Worm (Caenorhabditis elegans) whole organism, L1 larva: ENCODE results near the gene C03A7.13.

Experiments used
- C16A3.4 ChIP-seq: fragments of 150-350 bp; optimal IDR thresholded peaks from 2 replicates; lab custom pipeline; 2014; ENCODE audit warnings: missing biosample characterization, missing genetic modification characterization
- C34B4.2 ChIP-seq: sonication (generic microtip); optimal IDR thresholded peaks from 2 replicates; lab custom pipeline; 2017; ENCODE audit warnings: mild to moderate bottlenecking, missing genetic modification characterization, missing compliant biosample characterization
- Y116A8C.19 ChIP-seq: sonication (generic microtip); optimal IDR thresholded peaks from 2 replicates; lab custom pipeline; 2016; ENCODE audit warnings: missing compliant biosample characterization, missing genetic modification characterization, borderline replicate concordance
- alr-1 ChIP-seq: fragments of 200-800 bp; sonication (Bioruptor generic); optimal IDR thresholded peaks from 2 replicates; lab custom pipeline; 2018; ENCODE audit warnings: borderline replicate concordance, mild to moderate bottlenecking, missing genetic modification characterization, missing compliant biosample characterization
- aly-2 ChIP-seq: fragments of 150-350 bp; optimal IDR thresholded peaks from 2 replicates; lab custom pipeline; 2014; ENCODE audit warnings: missing biosample characterization, missing genetic modification characterization
- ama-1 ChIP-seq: fragments of 150-350 bp; optimal IDR thresholded peaks from 2 replicates; lab custom pipeline; 2014
- blmp-1 ChIP-seq: fragments of 150-350 bp; optimal IDR thresholded peaks from 2 replicates; lab custom pipeline; 2014; ENCODE audit warnings: missing biosample characterization, missing genetic modification characterization
- ceh-63 ChIP-seq: fragments of 200-800 bp; sonication (Bioruptor generic); optimal IDR thresholded peaks from 2 replicates; lab custom pipeline; 2018; ENCODE audit warnings: mild to moderate bottlenecking, missing genetic modification characterization, missing compliant biosample characterization
- ceh-8 ChIP-seq: fragments of 200-800 bp; sonication (Bioruptor generic); optimal IDR thresholded peaks from 2 replicates; lab custom pipeline; 2018; ENCODE audit warnings: mild to moderate bottlenecking, missing genetic modification characterization, moderate library complexity, missing compliant biosample characterization
- ceh-88 ChIP-seq: fragments of 200-800 bp; sonication (Bioruptor generic); IDR thresholded peaks from 2 replicates; pipeline ENCODE4 v1.3.6; 2022; ENCODE audit warnings: missing genetic modification characterization, missing compliant biosample characterization
- ces-1 ChIP-seq: fragments of 150-350 bp; optimal IDR thresholded peaks from 2 replicates; lab custom pipeline; 2014; ENCODE audit warnings: missing biosample characterization, missing genetic modification reagents, missing genetic modification characterization
- dpl-1 ChIP-seq, 3 experiments: fragments of 150-350 bp in 2 of 3; sonication (generic microtip) in 1 of 3; optimal IDR thresholded peaks; 2 replicates each; lab custom pipeline; 2014 to 2017; ENCODE audit warnings: missing biosample characterization in 3 of 3, missing genetic modification characterization in 3 of 3, missing genetic modification reagents in 3 of 3
- dsc-1 ChIP-seq: sonication (generic microtip); optimal IDR thresholded peaks from 2 replicates; lab custom pipeline; 2016; ENCODE audit warnings: mild to moderate bottlenecking, missing genetic modification characterization, missing compliant biosample characterization
- efl-1 ChIP-seq, 4 experiments: fragments of 150-350 bp; optimal IDR thresholded peaks in 3 of 4; peaks in 1 of 4; 1 replicate in 1 of 4; 2 replicates in 3 of 4; lab custom pipeline; 2014; ENCODE audit warnings: missing biosample characterization in 2 of 4, missing genetic modification characterization in 2 of 4, missing genetic modification reagents in 2 of 4
- efl-3 ChIP-seq: fragments of 200-800 bp; sonication (Bioruptor generic); optimal IDR thresholded peaks from 2 replicates; lab custom pipeline; 2018; ENCODE audit warnings: mild to moderate bottlenecking, missing genetic modification characterization, missing compliant biosample characterization
- egl-13 ChIP-seq: sonication (generic microtip); optimal IDR thresholded peaks from 2 replicates; lab custom pipeline; 2016; ENCODE audit warnings: missing genotype, missing genetic modification reagents, missing genetic modification characterization, missing compliant biosample characterization
- ets-5 ChIP-seq: fragments of 200-800 bp; sonication (Bioruptor generic); IDR thresholded peaks from 2 replicates; pipeline ENCODE4 v1.3.6; 2022; ENCODE audit warnings: missing genetic modification characterization, missing compliant biosample characterization
- fkh-10 ChIP-seq: sonication (generic microtip); optimal IDR thresholded peaks from 2 replicates; lab custom pipeline; 2017; ENCODE audit warnings: missing biosample characterization, missing genetic modification reagents, missing genetic modification characterization
- fkh-4 ChIP-seq: sonication (generic microtip); optimal IDR thresholded peaks from 2 replicates; lab custom pipeline; 2016; ENCODE audit warnings: missing compliant biosample characterization, missing genetic modification characterization, borderline replicate concordance
- fkh-8 ChIP-seq: sonication (generic microtip); optimal IDR thresholded peaks from 2 replicates; lab custom pipeline; 2016; ENCODE audit warnings: mild to moderate bottlenecking, missing genetic modification characterization, missing compliant biosample characterization
- fos-1 ChIP-seq: fragments of 150-350 bp; optimal IDR thresholded peaks from 2 replicates; lab custom pipeline; 2014; ENCODE audit warnings: missing biosample characterization, missing genetic modification characterization
- grh-1 ChIP-seq: fragments of 200-800 bp; sonication (Bioruptor generic); IDR thresholded peaks from 2 replicates; pipeline ENCODE4 v1.3.6; 2022; ENCODE audit warnings: missing genetic modification reagents, missing genetic modification characterization, missing compliant biosample characterization
- hlh-17 ChIP-seq: fragments of 200-800 bp; sonication (Bioruptor generic); optimal IDR thresholded peaks from 2 replicates; lab custom pipeline; 2018; ENCODE audit warnings: missing genetic modification characterization, mild to moderate bottlenecking, missing compliant biosample characterization, moderate library complexity, borderline replicate concordance
- hlh-4 ChIP-seq: sonication (generic microtip); optimal IDR thresholded peaks from 2 replicates; lab custom pipeline; 2016; ENCODE audit warnings: mild to moderate bottlenecking, missing genetic modification characterization, missing compliant biosample characterization
- irx-1 ChIP-seq: sonication (generic microtip); optimal IDR thresholded peaks from 2 replicates; lab custom pipeline; 2016; ENCODE audit warnings: missing genetic modification characterization, missing compliant biosample characterization
- isw-1 ChIP-seq: fragments of 200-800 bp; sonication (Bioruptor generic); IDR thresholded peaks from 2 replicates; pipeline ENCODE4 v1.3.6; 2022; ENCODE audit warnings: missing genetic modification characterization, missing compliant biosample characterization
- jun-1 ChIP-seq: fragments of 150-350 bp; optimal IDR thresholded peaks from 2 replicates; lab custom pipeline; 2014; ENCODE audit warnings: missing biosample characterization, missing genetic modification reagents, missing genetic modification characterization
- lin-13 ChIP-seq: fragments of 150-350 bp; optimal IDR thresholded peaks from 2 replicates; lab custom pipeline; 2014; ENCODE audit warnings: missing biosample characterization, missing genetic modification reagents, missing genetic modification characterization
- lin-14 ChIP-seq: fragments of 200-800 bp; sonication (Bioruptor generic); optimal IDR thresholded peaks from 2 replicates; lab custom pipeline; 2018; ENCODE audit warnings: mild to moderate bottlenecking, missing genetic modification characterization, moderate library complexity, missing compliant biosample characterization
- lin-15B ChIP-seq: fragments of 150-350 bp; sonication (generic microtip); optimal IDR thresholded peaks from 3 replicates; lab custom pipeline; 2014; ENCODE audit warnings: missing biosample characterization, missing genetic modification characterization
- mab-9 ChIP-seq: fragments of 200-800 bp; sonication (Bioruptor generic); IDR thresholded peaks from 2 replicates; pipeline ENCODE4 v1.3.6; 2022; ENCODE audit warnings: missing genetic modification reagents, missing genetic modification characterization, missing compliant biosample characterization
- mef-2 ChIP-seq: fragments of 150-350 bp; optimal IDR thresholded peaks from 2 replicates; lab custom pipeline; 2014; ENCODE audit warnings: missing biosample characterization, missing genetic modification characterization
- mep-1 ChIP-seq: fragments of 150-350 bp; optimal IDR thresholded peaks from 2 replicates; lab custom pipeline; 2014; ENCODE audit warnings: missing biosample characterization, missing genetic modification characterization
- nhr-19 ChIP-seq: fragments of 200-800 bp; sonication (Bioruptor generic); conservative IDR thresholded peaks from 2 replicates; pipeline ENCODE4 v1.3.6; 2022; ENCODE audit warnings: missing genetic modification characterization, missing compliant biosample characterization
- nhr-28 ChIP-seq: fragments of 150-350 bp; optimal IDR thresholded peaks from 2 replicates; lab custom pipeline; 2014; ENCODE audit warnings: missing biosample characterization, missing genetic modification characterization
- nhr-47 ChIP-seq: sonication (generic microtip); optimal IDR thresholded peaks from 2 replicates; lab custom pipeline; 2016; ENCODE audit warnings: mild to moderate bottlenecking, missing genetic modification characterization, moderate library complexity, missing compliant biosample characterization
- nhr-71 ChIP-seq: sonication (generic microtip); optimal IDR thresholded peaks from 2 replicates; lab custom pipeline; 2016; ENCODE audit warnings: mild to moderate bottlenecking, missing genetic modification characterization, moderate library complexity, missing compliant biosample characterization
- nhr-84 ChIP-seq: sonication (generic microtip); optimal IDR thresholded peaks from 2 replicates; lab custom pipeline; 2017; ENCODE audit warnings: missing biosample characterization, missing genetic modification characterization
- pag-3 ChIP-seq: sonication (generic microtip); optimal IDR thresholded peaks from 2 replicates; lab custom pipeline; 2017; ENCODE audit warnings: missing genetic modification characterization, mild to moderate bottlenecking, missing compliant biosample characterization, antibody characterized with exemption, borderline replicate concordance; ENCODE audit not compliant: insufficient read depth
- skn-1 ChIP-seq: fragments of 150-350 bp; optimal IDR thresholded peaks from 2 replicates; lab custom pipeline; 2014; ENCODE audit warnings: missing biosample characterization, missing genetic modification characterization
- sptf-1 ChIP-seq: fragments of 150-350 bp; optimal IDR thresholded peaks from 2 replicates; lab custom pipeline; 2014; ENCODE audit warnings: missing biosample characterization, missing genetic modification characterization
- sup-37 ChIP-seq: fragments of 200-800 bp; sonication (Bioruptor generic); optimal IDR thresholded peaks from 2 replicates; lab custom pipeline; 2018; ENCODE audit warnings: mild to moderate bottlenecking, missing genetic modification characterization, missing compliant biosample characterization
- tbx-2 ChIP-seq: sonication (generic microtip); optimal IDR thresholded peaks from 2 replicates; lab custom pipeline; 2016; ENCODE audit warnings: missing genetic modification characterization, missing compliant biosample characterization
- tlp-1 ChIP-seq: fragments of 150-350 bp; optimal IDR thresholded peaks from 2 replicates; lab custom pipeline; 2014; ENCODE audit warnings: missing biosample characterization, missing genetic modification characterization
- unc-30 ChIP-seq: sonication (generic microtip); optimal IDR thresholded peaks from 2 replicates; lab custom pipeline; 2017; ENCODE audit warnings: missing biosample characterization, missing genetic modification characterization
- unc-62 ChIP-seq: fragments of 150-350 bp; optimal IDR thresholded peaks from 2 replicates; lab custom pipeline; 2014; ENCODE audit warnings: missing biosample characterization, missing genetic modification reagents, missing genetic modification characterization
- unc-98 ChIP-seq: fragments of 200-800 bp; sonication (Bioruptor generic); IDR thresholded peaks from 2 replicates; pipeline ENCODE4 v1.3.6; 2022; ENCODE audit warnings: missing genetic modification characterization, missing compliant biosample characterization
- zag-1 ChIP-seq: fragments of 150-350 bp; optimal IDR thresholded peaks from 2 replicates; lab custom pipeline; 2014; ENCODE audit warnings: missing biosample characterization, missing genetic modification characterization

C03A7.13 gene

DNA sequence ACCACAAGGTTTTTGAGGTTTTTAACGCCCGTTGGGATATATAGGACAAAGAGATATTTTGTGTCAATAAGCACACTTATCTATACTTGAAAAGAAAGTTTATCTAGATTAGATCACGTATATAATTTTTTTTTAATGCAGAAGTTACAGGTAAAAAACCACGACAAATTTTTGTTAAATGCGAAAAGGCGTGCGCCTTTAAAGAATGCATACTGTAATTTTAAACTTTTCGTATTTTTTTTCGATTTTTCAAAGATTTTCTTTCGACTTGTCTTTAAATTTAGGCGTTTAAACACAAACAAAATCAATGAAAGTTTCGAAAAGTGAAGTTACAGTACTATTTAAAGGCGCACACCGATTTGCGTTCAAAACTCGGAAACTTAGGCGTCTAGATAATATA, 11.3 kb upstream of the C03A7.13 start:
- TF ChIP-seq fos-1 (tag; lab: Kevin White, UChicago) (no peak), ces-1 (GFP tag; lab: Kevin White, UChicago) (no peak), unc-98 (GFP tag; lab: Robert Waterston, UW) (no peak), dpl-1 (GFP tag; optimal IDR thresholded peaks at IDR 0.05; lab: Kevin White, UChicago) (no peak), nhr-28 (tag; lab: Kevin White, UChicago) (no peak), nhr-19 (GFP tag; lab: Robert Waterston, UW) (no peak), mef-2 (tag; lab: Kevin White, UChicago) (no peak), efl-3 (GFP tag; lab: Kevin White, UChicago) (no peak), ama-1 (no peak), skn-1 (tag; lab: Kevin White, UChicago) (no peak), ets-5 (no peak)

DNA sequence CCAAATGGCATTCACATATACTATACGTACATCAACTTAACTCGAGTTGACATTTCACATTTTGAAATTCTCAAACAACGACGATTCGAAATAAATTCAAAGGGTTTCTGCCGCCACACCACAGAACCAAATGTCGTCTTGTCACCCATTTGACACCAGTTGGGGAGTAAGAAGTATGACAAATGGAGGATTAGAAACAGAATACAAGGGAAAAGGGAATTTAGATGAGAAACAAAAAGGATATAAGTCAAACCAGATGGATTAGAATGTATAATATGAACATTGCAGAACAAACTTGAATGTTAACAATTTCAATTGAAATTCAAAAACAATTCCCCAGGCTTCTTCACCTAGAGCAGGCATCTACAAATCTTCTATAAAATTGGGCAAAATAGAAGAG, 9.4 kb upstream of the C03A7.13 start:
- TF ChIP-seq blmp-1 (no peak), unc-30 (tag; lab: Kevin White, UChicago) (peak; percentile 1), lin-15B (no peak), dsc-1 (tag; lab: Kevin White, UChicago) (peak; percentile 62), hlh-4 (tag; lab: Kevin White, UChicago) (no peak)

DNA sequence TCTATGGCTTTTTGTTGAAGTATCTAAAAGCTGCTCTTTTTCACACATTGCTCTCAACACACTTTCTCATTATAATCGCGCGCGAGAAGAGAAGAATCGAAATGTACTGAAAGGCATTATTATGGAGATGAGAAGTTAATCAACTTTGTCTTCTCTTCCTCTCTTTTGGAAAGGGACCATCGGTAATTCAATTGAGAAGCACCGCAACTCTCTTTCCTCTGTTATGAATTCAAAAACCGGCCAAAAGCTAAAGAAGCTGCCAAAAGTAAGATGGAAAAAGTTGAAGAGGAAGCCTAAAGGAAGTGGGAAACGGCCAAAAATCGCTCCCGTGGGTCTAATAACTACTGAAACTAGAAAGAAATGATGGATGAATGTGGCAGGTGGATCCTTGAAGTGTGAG, 7.8 kb upstream of the C03A7.13 start:
- no peak for TF ChIP-seq C34B4.2 (tag; lab: Kevin White, UChicago)
- TF ChIP-seq alr-1 = no peak
- no peak for TF ChIP-seq fos-1 (tag; lab: Kevin White, UChicago)
- peak; percentile 14 for TF ChIP-seq nhr-71 (tag; lab: Kevin White, UChicago)
- no peak for TF ChIP-seq aly-2
- no peak for TF ChIP-seq isw-1 (GFP tag; lab: Robert Waterston, UW)
- peak; percentile 76 for TF ChIP-seq ces-1 (GFP tag; lab: Kevin White, UChicago)
- TF ChIP-seq sup-37 (GFP tag; lab: Kevin White, UChicago) = no peak
- no peak for TF ChIP-seq egl-13 (tag; lab: Kevin White, UChicago)
- TF ChIP-seq lin-14 (GFP tag; lab: Kevin White, UChicago) = peak; percentile 49
- no peak for TF ChIP-seq blmp-1
- TF ChIP-seq efl-1 (optimal IDR thresholded peaks at IDR 0.05; lab: Kevin White, UChicago) = no peak
- no peak for TF ChIP-seq efl-1 (GFP tag; optimal IDR thresholded peaks at IDR 0.05 in 1 of 2; lab: Kevin White, UChicago)
- no peak for TF ChIP-seq C16A3.4 (tag; lab: Kevin White, UChicago)
- peak; percentile 3 for TF ChIP-seq nhr-47 (tag; lab: Kevin White, UChicago)
- TF ChIP-seq nhr-28 (tag; lab: Kevin White, UChicago) = no peak
- TF ChIP-seq tbx-2 (tag; lab: Kevin White, UChicago) = no peak
- no peak for TF ChIP-seq ceh-63 (GFP tag; lab: Kevin White, UChicago)
- TF ChIP-seq ceh-8 = peak; percentile 31
- no peak for TF ChIP-seq zag-1 (tag; lab: Kevin White, UChicago)
- TF ChIP-seq lin-13 (GFP tag; lab: Kevin White, UChicago) = no peak
- no peak for TF ChIP-seq irx-1 (tag; lab: Kevin White, UChicago)
- no peak for TF ChIP-seq mep-1 (tag; lab: Kevin White, UChicago)
- peak; percentile 44 for TF ChIP-seq fkh-10 (GFP tag; lab: Kevin White, UChicago)
- TF ChIP-seq, all 84 proteins: peak for 6

ce11 chrV:5198240-5198639, 5.9 kb upstream of the C03A7.13 start, which contains the start of gene Y47A7.2:
Gene Y47A7.2, minus strand, starts transcription at chrV:5198340.
- TF ChIP-seq lin-15B (no peak), jun-1 (tag; lab: Kevin White, UChicago) (no peak), ceh-88 (GFP tag; lab: Robert Waterston, UW) (no peak), nhr-47 (tag; lab: Kevin White, UChicago) (no peak), fkh-4 (tag; lab: Kevin White, UChicago) (no peak), tlp-1 (tag; lab: Kevin White, UChicago) (no peak), hlh-17 (GFP tag; lab: Kevin White, UChicago) (no peak), pag-3 (tag; lab: Kevin White, UChicago) (no peak), fkh-10 (GFP tag; lab: Kevin White, UChicago) (no peak), grh-1 (GFP tag; lab: Robert Waterston, UW) (no peak), ceh-8 (no peak), sptf-1 (tag; lab: Kevin White, UChicago) (no peak), nhr-84 (tag; lab: Kevin White, UChicago) (no peak), nhr-71 (tag; lab: Kevin White, UChicago) (no peak), unc-62 (GFP tag; lab: Kevin White, UChicago) (no peak), mab-9 (GFP tag; lab: Robert Waterston, UW) (no peak), nhr-28 (tag; lab: Kevin White, UChicago) (no peak), Y116A8C.19 (no peak), fkh-8 (tag; lab: Kevin White, UChicago) (no peak)
